Worm (Caenorhabditis elegans) whole organism, early embryonic: ENCODE measurements around the gene Y57A10A.14.

Experiments used
- F13C5.2 ChIP-seq: sonication (generic microtip); optimal IDR thresholded peaks from 2 replicates; lab custom pipeline; 2017; ENCODE audit warnings: mild to moderate bottlenecking, missing genetic modification characterization, inconsistent platforms, missing compliant biosample characterization
- aly-1 ChIP-seq: sonication (generic microtip); optimal IDR thresholded peaks from 2 replicates; lab custom pipeline; 2016; ENCODE audit warnings: missing genetic modification characterization, missing compliant biosample characterization
- ama-1 ChIP-seq: fragments of 150-350 bp; optimal IDR thresholded peaks from 2 replicates; lab custom pipeline; 2014
- ceh-13 ChIP-seq: fragments of 200-800 bp; sonication (Bioruptor generic); optimal IDR thresholded peaks from 2 replicates; lab custom pipeline; 2018; ENCODE audit warnings: mild to moderate bottlenecking, missing genetic modification characterization, missing compliant biosample characterization
- ceh-36 ChIP-seq: sonication (generic microtip); optimal IDR thresholded peaks from 2 replicates; lab custom pipeline; 2016; ENCODE audit warnings: missing genetic modification characterization, inconsistent platforms, missing compliant biosample characterization
- ets-7 ChIP-seq: sonication (generic microtip); optimal IDR thresholded peaks from 2 replicates; lab custom pipeline; 2016; ENCODE audit warnings: missing genotype, missing genetic modification characterization, missing compliant biosample characterization
- hmg-4 ChIP-seq: fragments of 200-800 bp; sonication (Bioruptor generic); optimal IDR thresholded peaks from 2 replicates; lab custom pipeline; 2018; ENCODE audit warnings: mild to moderate bottlenecking, missing genetic modification characterization, missing compliant biosample characterization
- hnd-1 ChIP-seq: sonication (generic microtip); optimal IDR thresholded peaks from 2 replicates; lab custom pipeline; 2016; ENCODE audit warnings: missing genetic modification characterization, missing compliant biosample characterization
- scrt-1 ChIP-seq: fragments of 200-800 bp; sonication (Bioruptor generic); IDR thresholded peaks from 2 replicates; pipeline ENCODE4 v1.3.6; 2022; ENCODE audit warnings: missing genetic modification characterization, missing compliant biosample characterization
- sea-1 ChIP-seq: fragments of 200-800 bp; sonication (Bioruptor generic); conservative IDR thresholded peaks from 2 replicates; pipeline ENCODE4 v1.3.6; 2022; ENCODE audit warnings: missing genetic modification characterization, missing compliant biosample characterization
- tbx-11 ChIP-seq: fragments of 200-800 bp; sonication (Bioruptor generic); IDR thresholded peaks from 2 replicates; pipeline ENCODE4 v1.3.6; 2022; ENCODE audit warnings: missing genetic modification characterization, missing compliant biosample characterization
- tra-4 ChIP-seq: sonication (generic microtip); optimal IDR thresholded peaks from 2 replicates; lab custom pipeline; 2017; ENCODE audit warnings: missing genetic modification characterization, missing compliant biosample characterization

DNA sequence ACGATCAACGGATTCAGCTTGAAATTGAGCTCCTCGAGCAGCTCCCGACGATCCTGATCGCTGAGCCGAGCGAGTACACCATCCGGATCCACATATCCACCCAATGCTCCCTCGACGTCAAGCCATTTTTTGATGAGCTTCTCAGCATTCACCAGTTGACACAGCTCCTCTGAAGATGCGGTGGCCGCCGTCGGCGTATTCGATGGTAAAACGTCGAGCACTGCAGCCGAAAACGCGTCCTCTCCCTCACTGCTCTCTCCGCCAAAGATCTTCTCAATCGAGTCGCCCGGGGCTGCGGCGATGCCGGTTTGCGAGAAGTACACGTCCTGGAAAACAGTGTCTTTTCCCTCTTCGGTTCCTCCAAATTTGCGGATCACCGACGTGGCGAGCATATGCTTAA is 28.8 kb downstream of the Y57A10A.14 start:
- no peak for TF ChIP-seq ceh-13 (GFP tag; lab: Kevin White, UChicago)
- TF ChIP-seq ama-1, result no peak
- no peak for TF ChIP-seq scrt-1
- no peak for TF ChIP-seq sea-1
- no peak for TF ChIP-seq tra-4
- TF ChIP-seq aly-1, result no peak
- no peak for TF ChIP-seq F13C5.2 (tag; lab: Kevin White, UChicago)
- TF ChIP-seq ets-7 (tag; lab: Kevin White, UChicago), result no peak
- no peak for TF ChIP-seq hmg-4 (GFP tag; lab: Kevin White, UChicago)
- TF ChIP-seq ceh-36 (tag; lab: Kevin White, UChicago), result no peak
- no peak for TF ChIP-seq tbx-11 (GFP tag; lab: Robert Waterston, UW)
- no peak for TF ChIP-seq hnd-1 (tag; lab: Kevin White, UChicago)
